Worm (Caenorhabditis elegans): ENCODE data around the gene tsen-34.

DNA sequence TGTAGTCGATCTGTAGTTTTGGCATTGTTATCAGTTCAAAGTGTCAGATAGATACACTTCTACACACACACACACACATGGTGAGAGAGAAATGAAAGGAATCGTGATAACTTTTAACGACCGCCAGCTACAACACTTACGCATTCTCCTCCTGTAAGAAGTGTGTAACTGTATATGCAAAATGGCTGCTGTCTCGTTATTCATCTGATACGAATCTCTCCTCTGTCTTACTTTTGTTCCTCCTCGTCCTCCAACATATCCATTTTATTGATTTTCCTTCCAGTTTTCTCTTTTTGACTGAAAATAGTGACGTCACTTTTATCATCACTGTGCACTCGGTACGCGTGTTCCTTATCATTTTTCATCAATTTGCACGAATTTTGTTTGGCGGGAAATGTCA is 34.5 kb downstream of the tsen-34 start:
- TF ChIP-seq ama-1 (optimal IDR thresholded peaks at IDR 0.05) (no peak), flt-1 (GFP tag; IDR thresholded peaks at IDR 0.05) (no peak), sea-1 (GFP tag; conservative IDR thresholded peaks at IDR 0.05) (no peak), F13C5.2 (tag; optimal IDR thresholded peaks at IDR 0.05) (no peak), hmbx-1 (tag; optimal IDR thresholded peaks at IDR 0.05) (no peak), hnd-1 (tag; optimal IDR thresholded peaks at IDR 0.05) (no peak), B0310.2 (tag; optimal IDR thresholded peaks at IDR 0.05) (no peak), tra-4 (tag; optimal IDR thresholded peaks at IDR 0.05) (no peak)

All from whole organism, early embryonic.